6 fruit fly cellular contexts compared by ENCODE assay signal in genomic region chr3L:11586794-11587462, dm6.
A peak's percentile ranks its signal among the peaks of the same experiment; 100 is the strongest.
TF ChIP-seq lines count a peak whose summit lies in the region.

No protein-coding gene starts in this region.

- no peak for TF ChIP-seq CTCF in whole organism, embryonic (GFP tag; optimal IDR thresholded peaks at IDR 0.05; lab: Kevin White, UChicago)

TF ChIP-seq in whole organism, 6 proteins besides CTCF, POLR2A, EP300 and RAD21:
- TF ChIP-seq Dll (optimal IDR thresholded peaks at IDR 0.05; lab: Kevin White, UChicago) = peak; percentile 70
- no peak for TF ChIP-seq pan (optimal IDR thresholded peaks at IDR 0.05; lab: Kevin White, UChicago)
TF ChIP-seq in whole organism: peak in this region for 1.

TF ChIP-seq in whole organism, adult, 20 proteins besides CTCF, POLR2A, EP300 and RAD21:
- TF ChIP-seq kay (GFP tag; lab: Kevin White, UChicago; ENCODE audit: borderline replicate concordance) (no peak), pad (GFP tag; optimal IDR thresholded peaks at IDR 0.05; lab: Kevin White, UChicago) (peak; percentile 85), tj (GFP tag; optimal IDR thresholded peaks at IDR 0.05; lab: Kevin White, UChicago) (no peak), ovo (GFP tag; optimal IDR thresholded peaks at IDR 0.05; lab: Kevin White, UChicago) (peak; percentile 96)

TF ChIP-seq in whole organism, embryonic, 481 proteins besides CTCF, POLR2A, EP300 and RAD21 (continues in another document):
- TF ChIP-seq CG18476 (GFP tag; optimal IDR thresholded peaks at IDR 0.05; lab: Kevin White, UChicago) = no peak
- no peak for TF ChIP-seq NfI (GFP tag; optimal IDR thresholded peaks at IDR 0.05; lab: Kevin White, UChicago)
- no peak for TF ChIP-seq Sry-β (GFP tag; optimal IDR thresholded peaks at IDR 0.05; lab: Kevin White, UChicago)
- TF ChIP-seq Side (GFP tag; optimal IDR thresholded peaks at IDR 0.05; lab: Kevin White, UChicago) = no peak
- TF ChIP-seq CG2129 (GFP tag; IDR thresholded peaks at IDR 0.05; lab: Robert Waterston, UW; ENCODE audit: partially characterized antibody) = no peak
- TF ChIP-seq Meics (GFP tag; optimal IDR thresholded peaks at IDR 0.05; lab: Kevin White, UChicago) = no peak
- TF ChIP-seq CG6175 (GFP tag; IDR thresholded peaks at IDR 0.05; lab: Robert Waterston, UW) = 0 out of 3 replicates have a peak, but pooled peaks have one; percentile 34
- TF ChIP-seq CG4424 (GFP tag; optimal IDR thresholded peaks at IDR 0.05; lab: Kevin White, UChicago) = no peak
- TF ChIP-seq CG10565 (GFP tag; optimal IDR thresholded peaks at IDR 0.05; lab: Kevin White, UChicago) = no peak
- peak; percentile 99 for TF ChIP-seq Adf1 (GFP tag; IDR thresholded peaks at IDR 0.05; lab: Robert Waterston, UW)
- 0 out of 2 replicates have a peak, but pooled peaks have one; percentile 4 for TF ChIP-seq CG9215 (GFP tag; IDR thresholded peaks at IDR 0.05; lab: Robert Waterston, UW)
- TF ChIP-seq CoRest (tag; optimal IDR thresholded peaks at IDR 0.05; lab: Kevin White, UChicago) = no peak
- TF ChIP-seq tin (GFP tag; optimal IDR thresholded peaks at IDR 0.05; lab: Kevin White, UChicago) = no peak
- no peak for TF ChIP-seq TFAM (GFP tag; optimal IDR thresholded peaks at IDR 0.05; lab: Kevin White, UChicago)
- no peak for TF ChIP-seq D19B (GFP tag; optimal IDR thresholded peaks at IDR 0.05; lab: Kevin White, UChicago)
- no peak for TF ChIP-seq C15 (GFP tag; IDR thresholded peaks at IDR 0.05; lab: Robert Waterston, UW)
- TF ChIP-seq dati (GFP tag; IDR thresholded peaks at IDR 0.05; lab: Robert Waterston, UW) = no peak
- no peak for TF ChIP-seq Oaz (GFP tag; IDR thresholded peaks at IDR 0.05; lab: Robert Waterston, UW)
- 0 out of 3 replicates have a peak, but pooled peaks have one; percentile 7 for TF ChIP-seq so (GFP tag; IDR thresholded peaks at IDR 0.05; lab: Robert Waterston, UW)
- no peak for TF ChIP-seq CG12942 (GFP tag; optimal IDR thresholded peaks at IDR 0.05; lab: Kevin White, UChicago)
- TF ChIP-seq CG4707 (GFP tag; optimal IDR thresholded peaks at IDR 0.05; lab: Kevin White, UChicago) = no peak

TF ChIP-seq in whole organism, prepupa, 60 proteins besides CTCF, POLR2A, EP300 and RAD21:
- TF ChIP-seq CG10669 (GFP tag; optimal IDR thresholded peaks at IDR 0.05; lab: Kevin White, UChicago) (no peak), vri (GFP tag; optimal IDR thresholded peaks at IDR 0.05; lab: Kevin White, UChicago) (peak; percentile 7), Blimp-1 (GFP tag; optimal IDR thresholded peaks at IDR 0.05; lab: Kevin White, UChicago) (peak; percentile 87), CG9139 (GFP tag; optimal IDR thresholded peaks at IDR 0.05; lab: Kevin White, UChicago) (no peak), CG15336 (GFP tag; IDR thresholded peaks at IDR 0.05; lab: Robert Waterston, UW) (peak; percentile 49; the same call in 1 of the 2 replicates), CG3032 (tag; optimal IDR thresholded peaks at IDR 0.05; lab: Kevin White, UChicago) (no peak)

TF ChIP-seq in whole organism, pupa, 21 proteins besides CTCF, POLR2A, EP300 and RAD21:
- no peak for TF ChIP-seq CG12605 (GFP tag; IDR thresholded peaks at IDR 0.05; lab: Robert Waterston, UW)
- peak; percentile 18; the same call in 1 of the 3 replicates for TF ChIP-seq CG4496 (GFP tag; IDR thresholded peaks at IDR 0.05; lab: Robert Waterston, UW)
- no peak for TF ChIP-seq CG14655 (GFP tag; optimal IDR thresholded peaks at IDR 0.05; lab: Kevin White, UChicago)
- TF ChIP-seq fd96Ca (GFP tag; IDR thresholded peaks at IDR 0.05; lab: Robert Waterston, UW) = no peak
- 0 out of 2 replicates have a peak, but pooled peaks have one; percentile 16 for TF ChIP-seq CG32121 (GFP tag; IDR thresholded peaks at IDR 0.05; lab: Robert Waterston, UW)

TF ChIP-seq in whole organism, wandering third instar larva, 38 proteins besides CTCF, POLR2A, EP300 and RAD21:
- no peak for TF ChIP-seq Sp1 (GFP tag; optimal IDR thresholded peaks at IDR 0.05; lab: Kevin White, UChicago)
- TF ChIP-seq Hr83 (GFP tag; optimal IDR thresholded peaks at IDR 0.05; lab: Kevin White, UChicago; ENCODE audit: poor library complexity, severe bottlenecking) = peak; percentile 13
- no peak for TF ChIP-seq Vsx2 (GFP tag; optimal IDR thresholded peaks at IDR 0.05; lab: Kevin White, UChicago; ENCODE audit: partially characterized antibody)
- TF ChIP-seq sv (GFP tag; optimal IDR thresholded peaks at IDR 0.05; lab: Kevin White, UChicago) = no peak
- no peak for TF ChIP-seq Rel (GFP tag; optimal IDR thresholded peaks at IDR 0.05; lab: Kevin White, UChicago)
- TF ChIP-seq Rel (tag; optimal IDR thresholded peaks at IDR 0.05; lab: Kevin White, UChicago) = no peak
- peak; percentile 38 for TF ChIP-seq h (GFP tag; optimal IDR thresholded peaks at IDR 0.05; lab: Kevin White, UChicago)
- TF ChIP-seq Hr78 (GFP tag; optimal IDR thresholded peaks at IDR 0.05; lab: Kevin White, UChicago) = no peak
- no peak for TF ChIP-seq Jra (GFP tag; optimal IDR thresholded peaks at IDR 0.05; lab: Kevin White, UChicago)
- no peak for TF ChIP-seq HLH106 (tag; optimal IDR thresholded peaks at IDR 0.05; lab: Kevin White, UChicago)
